Worm (Caenorhabditis elegans): ENCODE data around the gene Y53G8AR.8.

- TF ChIP-seq jun-1 (tag; optimal IDR thresholded peaks at IDR 0.05): no peak
- TF ChIP-seq elt-3 (tag; optimal IDR thresholded peaks at IDR 0.05): no peak
- no peak for TF ChIP-seq ztf-11 (tag; optimal IDR thresholded peaks at IDR 0.05)
- TF ChIP-seq fkh-10 (GFP tag; optimal IDR thresholded peaks at IDR 0.05): no peak
- no peak for TF ChIP-seq nhr-77 (tag; optimal IDR thresholded peaks at IDR 0.05)
- TF ChIP-seq mdl-1 (tag; optimal IDR thresholded peaks at IDR 0.05): no peak
- TF ChIP-seq R02D3.7 (tag; optimal IDR thresholded peaks at IDR 0.05): peak; percentile 31
These were observed 22.4 kb downstream of the Y53G8AR.8 start for ce11 chrIII:3271682-3272081.

Data from whole organism, L3 larva.